Fruit fly (Drosophila melanogaster) whole organism, embryonic: ENCODE measurements around the gene Nph.
A peak's percentile ranks its signal among the peaks of the same experiment; 100 is the strongest.

Source experiments
- Atf3 ChIP-seq: fragments of 200-800 bp; sonication (Bioruptor generic); optimal IDR thresholded peaks from 3 replicates; lab custom pipeline; 2016; ENCODE audit warnings: missing biosample characterization, missing genetic modification characterization
- Bdp1 ChIP-seq: fragments of 200-800 bp; sonication (Bioruptor generic); optimal IDR thresholded peaks from 3 replicates; lab custom pipeline; 2016; ENCODE audit warnings: missing biosample characterization, missing genetic modification characterization
- CG10431 ChIP-seq: fragments of 200-800 bp; sonication (Bioruptor generic); optimal IDR thresholded peaks from 3 replicates; lab custom pipeline; 2018; ENCODE audit warnings: missing biosample characterization, mild to moderate bottlenecking, missing genetic modification characterization
- CG10979 ChIP-seq: fragments of 200-800 bp; sonication (Bioruptor generic); optimal IDR thresholded peaks from 2 replicates; lab custom pipeline; 2018; ENCODE audit warnings: missing biosample characterization, mild to moderate bottlenecking, missing genetic modification characterization, moderate library complexity
- CG11560 ChIP-seq: fragments of 200-800 bp; sonication (Bioruptor generic); IDR thresholded peaks from 3 replicates; pipeline ENCODE4 v1.3.6; 2022; ENCODE audit warnings: missing biosample characterization, missing genetic modification characterization
- CG12942 ChIP-seq: fragments of 200-800 bp; sonication (Bioruptor generic); optimal IDR thresholded peaks from 3 replicates; lab custom pipeline; 2016; ENCODE audit warnings: missing biosample characterization, missing genetic modification characterization
- CG14014 ChIP-seq: fragments of 200-800 bp; sonication (Bioruptor generic); IDR thresholded peaks from 2 replicates; pipeline ENCODE4 v1.3.6; 2022; ENCODE audit warnings: missing biosample characterization, missing genetic modification characterization
- CG17361 ChIP-seq: fragments of 200-800 bp; sonication (Bioruptor generic); IDR thresholded peaks from 3 replicates; pipeline ENCODE4 v1.3.6; 2022; ENCODE audit warnings: missing biosample characterization, missing genetic modification characterization
- CG17802 ChIP-seq: fragments of 200-800 bp; sonication (Bioruptor generic); optimal IDR thresholded peaks from 2 replicates; lab custom pipeline; 2018; ENCODE audit warnings: missing biosample characterization, mild to moderate bottlenecking, missing genetic modification characterization, moderate library complexity
- CG32532 ChIP-seq: fragments of 200-800 bp; sonication (Bioruptor generic); IDR thresholded peaks from 2 replicates; pipeline ENCODE4 v1.3.6; 2022; ENCODE audit warnings: missing biosample characterization, missing genetic modification characterization
- CG3281 ChIP-seq: fragments of 200-800 bp; sonication (Bioruptor generic); optimal IDR thresholded peaks from 3 replicates; lab custom pipeline; 2017; ENCODE audit warnings: missing biosample characterization, mild to moderate bottlenecking, missing genetic modification characterization
- CG34422 ChIP-seq: fragments of 200-800 bp; sonication (Bioruptor generic); IDR thresholded peaks from 3 replicates; pipeline ENCODE4 v1.3.6; 2022; ENCODE audit warnings: missing biosample characterization, missing genetic modification characterization
- CG4707 ChIP-seq: fragments of 200-800 bp; sonication (Bioruptor generic); optimal IDR thresholded peaks from 2 replicates; lab custom pipeline; 2018; ENCODE audit warnings: missing biosample characterization, mild to moderate bottlenecking, missing genetic modification characterization, moderate library complexity
- CG4820 ChIP-seq: fragments of 200-800 bp; sonication (Bioruptor generic); optimal IDR thresholded peaks from 3 replicates; lab custom pipeline; 2016; ENCODE audit warnings: missing biosample characterization, missing genetic modification characterization
- CG6791 ChIP-seq: fragments of 200-800 bp; sonication (Bioruptor generic); IDR thresholded peaks from 3 replicates; pipeline ENCODE4 v1.3.6; 2022; ENCODE audit warnings: missing biosample characterization, missing genetic modification characterization; ENCODE audit not compliant: partially characterized antibody
- D19B ChIP-seq: fragments of 200-800 bp; sonication (Bioruptor generic); optimal IDR thresholded peaks from 2 replicates; lab custom pipeline; 2017; ENCODE audit warnings: missing biosample characterization, mild to moderate bottlenecking, missing genetic modification characterization
- ERR ChIP-seq: fragments of 200-800 bp; sonication (Bioruptor generic); optimal IDR thresholded peaks from 2 replicates; lab custom pipeline; 2016; ENCODE audit warnings: missing biosample characterization, missing genetic modification characterization
- Ets65A ChIP-seq: fragments of 200-800 bp; sonication (Bioruptor generic); peaks from one replicate; lab custom pipeline; 2016; ENCODE audit warnings: missing biosample characterization, missing genetic modification characterization
- GATAe ChIP-seq: fragments of 200-800 bp; sonication (Bioruptor generic); conservative IDR thresholded peaks from 2 replicates; pipeline ENCODE4 v1.3.6; 2022; ENCODE audit warnings: missing biosample characterization, missing genetic modification characterization
- Gsc ChIP-seq: fragments of 200-800 bp; sonication (Bioruptor generic); IDR thresholded peaks from 2 replicates; pipeline ENCODE4 v1.3.6; 2022; ENCODE audit warnings: missing biosample characterization, missing genetic modification characterization
- Hey ChIP-seq: fragments of 200-800 bp; sonication (Bioruptor generic); optimal IDR thresholded peaks from 3 replicates; lab custom pipeline; 2018; ENCODE audit warnings: missing biosample characterization, mild to moderate bottlenecking, missing genetic modification characterization
- Lpt ChIP-seq: fragments of >200 bp; optimal IDR thresholded peaks from 2 replicates; lab custom pipeline; 2018; ENCODE audit warnings: missing biosample characterization, missing genetic modification characterization
- MTF-1 ChIP-seq: fragments of 200-800 bp; sonication (Bioruptor generic); optimal IDR thresholded peaks from 2 replicates; lab custom pipeline; 2018; ENCODE audit warnings: missing biosample characterization, mild to moderate bottlenecking, missing genetic modification characterization, borderline replicate concordance
- Max ChIP-seq: fragments of 200-800 bp; sonication (Bioruptor generic); optimal IDR thresholded peaks from 2 replicates; lab custom pipeline; 2016; ENCODE audit warnings: missing biosample characterization, mild to moderate bottlenecking, missing genetic modification characterization
- Rx ChIP-seq: fragments of 200-800 bp; sonication (Bioruptor generic); IDR thresholded peaks from 2 replicates; pipeline ENCODE4 v1.3.6; 2022; ENCODE audit warnings: missing biosample characterization, missing genetic modification characterization
- Ssrp ChIP-seq: fragments of 200-800 bp; sonication (Bioruptor generic); optimal IDR thresholded peaks from 2 replicates; lab custom pipeline; 2018; ENCODE audit warnings: missing biosample characterization, mild to moderate bottlenecking, missing genetic modification characterization, moderate library complexity
- Tbp ChIP-seq: fragments of >200 bp; optimal IDR thresholded peaks from 2 replicates; lab custom pipeline; 2018; ENCODE audit warnings: missing biosample characterization, missing genetic modification characterization
- aop ChIP-seq: fragments of 200-800 bp; sonication (Bioruptor generic); IDR thresholded peaks from 2 replicates; pipeline ENCODE4 v1.3.6; 2022; ENCODE audit warnings: missing biosample characterization, missing genetic modification characterization
- ap ChIP-seq: fragments of 200-800 bp; sonication (Bioruptor generic); IDR thresholded peaks from 2 replicates; pipeline ENCODE4 v1.3.6; 2022; ENCODE audit warnings: missing biosample characterization, missing genetic modification characterization
- bowl ChIP-seq: fragments of 200-800 bp; sonication (Bioruptor generic); IDR thresholded peaks from 2 replicates; pipeline ENCODE4 v1.3.6; 2022; ENCODE audit warnings: missing biosample characterization, missing genetic modification characterization
- cato ChIP-seq: fragments of 200-800 bp; sonication (Bioruptor generic); optimal IDR thresholded peaks from 2 replicates; lab custom pipeline; 2016; ENCODE audit warnings: missing biosample characterization, missing genetic modification characterization, borderline replicate concordance
- crp ChIP-seq, 2 experiments: fragments of 200-800 bp; sonication (Bioruptor generic); optimal IDR thresholded peaks; 2 replicates in 1 of 2; 3 replicates in 1 of 2; lab custom pipeline; 2017; ENCODE audit warnings: missing biosample characterization in 2 of 2, missing genetic modification characterization in 2 of 2, mild to moderate bottlenecking in 1 of 2, moderate library complexity in 1 of 2
- cwo ChIP-seq: fragments of 200-800 bp; sonication (Bioruptor generic); optimal IDR thresholded peaks from 3 replicates; lab custom pipeline; 2017; ENCODE audit warnings: missing biosample characterization, missing genetic modification characterization, mild to moderate bottlenecking, moderate library complexity, missing genetic modification reagents
- dan ChIP-seq: fragments of 200-800 bp; sonication (Bioruptor generic); IDR thresholded peaks from 2 replicates; pipeline ENCODE4 v1.3.6; 2022; ENCODE audit warnings: missing biosample characterization, missing genetic modification characterization
- eve ChIP-seq, 2 experiments: fragments of >200 bp; optimal IDR thresholded peaks; 2 replicates each; lab custom pipeline; 2017; ENCODE audit warnings: missing biosample characterization in 2 of 2, missing genetic modification characterization in 2 of 2
- fd3F ChIP-seq: fragments of 200-800 bp; sonication (Bioruptor generic); optimal IDR thresholded peaks from 2 replicates; lab custom pipeline; 2018; ENCODE audit warnings: missing biosample characterization, mild to moderate bottlenecking, missing genetic modification characterization, moderate library complexity
- ftz-f1 ChIP-seq: fragments of 200-800 bp; sonication (Bioruptor generic); optimal IDR thresholded peaks from 2 replicates; lab custom pipeline; 2016; ENCODE audit warnings: missing biosample characterization, missing genetic modification characterization
- gem ChIP-seq: fragments of 200-800 bp; sonication (Bioruptor generic); optimal IDR thresholded peaks from 2 replicates; lab custom pipeline; 2019; ENCODE audit warnings: missing biosample characterization, mild to moderate bottlenecking, missing genetic modification characterization, moderate library complexity
- gfzf ChIP-seq: fragments of 200-800 bp; sonication (Bioruptor generic); optimal IDR thresholded peaks from 2 replicates; lab custom pipeline; 2016; ENCODE audit warnings: missing biosample characterization, mild to moderate bottlenecking, missing genetic modification characterization, moderate library complexity
- gsb-n ChIP-seq: fragments of 200-800 bp; sonication (Bioruptor generic); optimal IDR thresholded peaks from 3 replicates; lab custom pipeline; 2018; ENCODE audit warnings: missing biosample characterization, mild to moderate bottlenecking, missing genetic modification characterization
- hb ChIP-seq: fragments of 200-800 bp; sonication (Bioruptor generic); IDR thresholded peaks from 3 replicates; pipeline ENCODE4 v1.3.6; 2022; ENCODE audit warnings: missing biosample characterization, missing genetic modification characterization; ENCODE audit not compliant: partially characterized antibody
- jigr1 ChIP-seq: fragments of 200-800 bp; sonication (Bioruptor generic); IDR thresholded peaks from 3 replicates; pipeline ENCODE4 v1.3.6; 2022; ENCODE audit warnings: missing biosample characterization, missing genetic modification characterization
- jumu ChIP-seq: fragments of 200-800 bp; sonication (Bioruptor generic); optimal IDR thresholded peaks from 3 replicates; lab custom pipeline; 2016; ENCODE audit warnings: missing biosample characterization, missing genetic modification characterization
- kah ChIP-seq: fragments of 200-800 bp; sonication (Bioruptor generic); optimal IDR thresholded peaks from 2 replicates; lab custom pipeline; 2018; ENCODE audit warnings: missing biosample characterization, mild to moderate bottlenecking, missing genetic modification characterization
- lmd ChIP-seq: fragments of 200-800 bp; sonication (Bioruptor generic); IDR thresholded peaks from 2 replicates; pipeline ENCODE4 v1.3.6; 2022; ENCODE audit warnings: missing biosample characterization, missing genetic modification characterization
- p53 ChIP-seq: fragments of 200-800 bp; sonication (Bioruptor generic); optimal IDR thresholded peaks from 2 replicates; lab custom pipeline; 2016; ENCODE audit warnings: missing biosample characterization, missing genetic modification characterization
- pan ChIP-seq, 4 experiments: fragments of >200 bp in 3 of 4; fragments of 200-800 bp in 1 of 4; sonication (Bioruptor generic) in 1 of 4; optimal IDR thresholded peaks in 3 of 4; IDR thresholded peaks in 1 of 4; 2 replicates each; pipeline versions ENCODE4 v1.3.6 to Lab custom; 2017 to 2022; ENCODE audit warnings: missing biosample characterization in 2 of 4, missing genetic modification characterization in 2 of 4, mixed read lengths in 1 of 4
- pita ChIP-seq: fragments of 200-800 bp; sonication (Bioruptor generic); optimal IDR thresholded peaks from 2 replicates; lab custom pipeline; 2017; ENCODE audit warnings: missing biosample characterization, mild to moderate bottlenecking, missing genetic modification characterization
- pum ChIP-seq: fragments of 200-800 bp; sonication (Bioruptor generic); optimal IDR thresholded peaks from 2 replicates; lab custom pipeline; 2016; ENCODE audit warnings: missing biosample characterization, missing genetic modification characterization
- shn ChIP-seq: fragments of 200-800 bp; sonication (Bioruptor generic); optimal IDR thresholded peaks from 3 replicates; lab custom pipeline; 2016; ENCODE audit warnings: missing biosample characterization, missing genetic modification characterization
- slou ChIP-seq: fragments of 200-800 bp; sonication (Bioruptor generic); optimal IDR thresholded peaks from 3 replicates; lab custom pipeline; 2016; ENCODE audit warnings: missing biosample characterization, missing genetic modification characterization
- so ChIP-seq: fragments of 200-800 bp; sonication (Bioruptor generic); IDR thresholded peaks from 3 replicates; pipeline ENCODE4 v1.3.6; 2022; ENCODE audit warnings: missing biosample characterization, missing genetic modification characterization

Gene Nph

dm6 chr3R:30004648-30005047 is at the start of gene Nph, which contains the start of gene Nlp (continued):
- TF ChIP-seq CG10431 (GFP tag; lab: Kevin White, UChicago) (no peak), bowl (no peak), hb (GFP tag; lab: Robert Waterston, UW) (peak; percentile 83), CG3281 (GFP tag; lab: Kevin White, UChicago) (peak; percentile 39), GATAe (no peak), jumu (GFP tag; lab: Kevin White, UChicago) (no peak), CG17802 (tag; lab: Kevin White, UChicago) (no peak), Hey (no peak), CG14014 (GFP tag; lab: Robert Waterston, UW) (no peak), Lpt (no peak), Tbp (GFP tag; lab: Kevin White, UChicago) (peak; percentile 64), aop (GFP tag; lab: Robert Waterston, UW) (no peak), CG11560 (tag; lab: Robert Waterston, UW) (peak; percentile 93), so (no peak), CG10979 (tag; lab: Kevin White, UChicago) (peak; percentile 15), pum (GFP tag; lab: Kevin White, UChicago) (no peak), Max (GFP tag; lab: Kevin White, UChicago) (peak; percentile 87), Ets65A (GFP tag; lab: Kevin White, UChicago) (no peak), p53 (GFP tag; lab: Kevin White, UChicago) (no peak), jigr1 (GFP tag; lab: Robert Waterston, UW) (no peak), slou (GFP tag; lab: Kevin White, UChicago) (no peak), MTF-1 (no peak), CG4820 (GFP tag; lab: Kevin White, UChicago) (no peak), Bdp1 (GFP tag; lab: Kevin White, UChicago) (no peak), Ssrp (tag; lab: Kevin White, UChicago) (no peak), CG4707 (GFP tag; lab: Kevin White, UChicago) (no peak), shn (GFP tag; lab: Kevin White, UChicago) (no peak), D19B (no peak), CG32532 (peak; percentile 43; the same call in 1 of the 2 replicates), ERR (no peak), gfzf (peak; percentile 26), cwo (GFP tag; lab: Kevin White, UChicago) (peak; percentile 33), crp (GFP tag; optimal IDR thresholded peaks at IDR 0.05; lab: Kevin White, UChicago) (peak in 1 of 2 experiments; percentile 26), ftz-f1 (GFP tag; lab: Kevin White, UChicago) (no peak), kah (peak; percentile 75), eve (GFP tag; optimal IDR thresholded peaks at IDR 0.05; lab: Kevin White, UChicago) (no peak), CG6791 (GFP tag; lab: Robert Waterston, UW) (peak; percentile 77), cato (GFP tag; lab: Kevin White, UChicago) (no peak), ap (GFP tag; lab: Robert Waterston, UW) (no peak), Atf3 (no peak), pan (optimal IDR thresholded peaks at IDR 0.05; lab: Kevin White, UChicago) (no peak), pan (GFP tag; optimal IDR thresholded peaks at IDR 0.05 in 1 of 2, IDR thresholded peaks at IDR 0.05 in 1 of 2) (no peak), CG12942 (GFP tag; lab: Kevin White, UChicago) (no peak), dan (GFP tag; lab: Robert Waterston, UW) (no peak), gsb-n (tag; lab: Kevin White, UChicago) (no peak), gem (no peak), Rx (GFP tag; lab: Robert Waterston, UW) (no peak), CG34422 (GFP tag; lab: Robert Waterston, UW) (peak; percentile 51; the same call in 1 of the 3 replicates), pita (no peak), CG17361 (GFP tag; lab: Robert Waterston, UW) (no peak), fd3F (GFP tag; lab: Kevin White, UChicago) (no peak), lmd (GFP tag; lab: Robert Waterston, UW) (no peak), Gsc (GFP tag; lab: Robert Waterston, UW) (no peak)
